Fruit fly (Drosophila melanogaster): ENCODE data around the gene Vps36.

Vps36 gene

dm6 chr3L:13476566-13477452 lies 36.1 kb downstream of the Vps36 start:
- TF ChIP-seq Ets96B (tag; optimal IDR thresholded peaks at IDR 0.05) (peak; percentile 90), Sox102F (GFP tag; optimal IDR thresholded peaks at IDR 0.05) (peak; percentile 76), net (GFP tag; optimal IDR thresholded peaks at IDR 0.05) (peak; percentile 95), Hr38 (GFP tag; optimal IDR thresholded peaks at IDR 0.05) (no peak), spab (GFP tag; optimal IDR thresholded peaks at IDR 0.05) (peak; percentile 93), CG8119 (GFP tag; IDR thresholded peaks at IDR 0.05) (peak; percentile 96), fd59A (GFP tag; optimal IDR thresholded peaks at IDR 0.05) (peak; percentile 93), pdm3 (GFP tag; optimal IDR thresholded peaks at IDR 0.05) (peak; percentile 91), Gug (GFP tag; IDR thresholded peaks at IDR 0.05) (peak; percentile 89), CG6792 (GFP tag; optimal IDR thresholded peaks at IDR 0.05) (peak; percentile 91), Eip78C (GFP tag) (peak; percentile 99), eg (GFP tag; IDR thresholded peaks at IDR 0.05) (peak; percentile 94), Met (GFP tag; optimal IDR thresholded peaks at IDR 0.05) (peak; percentile 90), CG31627 (GFP tag; optimal IDR thresholded peaks at IDR 0.05) (peak; percentile 76), cyc (GFP tag; optimal IDR thresholded peaks at IDR 0.05) (peak; percentile 83), Sox15 (GFP tag; optimal IDR thresholded peaks at IDR 0.05) (peak; percentile 80), vri (GFP tag; optimal IDR thresholded peaks at IDR 0.05) (peak; percentile 62), Eip93F (GFP tag; optimal IDR thresholded peaks at IDR 0.05) (peak; percentile 63), Eip75B (GFP tag; optimal IDR thresholded peaks at IDR 0.05) (peak; percentile 91), CG3919 (GFP tag; optimal IDR thresholded peaks at IDR 0.05) (peak; percentile 93), CG9139 (GFP tag; optimal IDR thresholded peaks at IDR 0.05) (peak; percentile 55), Sox14 (GFP tag; optimal IDR thresholded peaks at IDR 0.05) (peak; percentile 89), CG8319 (GFP tag; optimal IDR thresholded peaks at IDR 0.05) (peak; percentile 84), salr (GFP tag; optimal IDR thresholded peaks at IDR 0.05) (peak; percentile 77 to 98), CG15336 (GFP tag; IDR thresholded peaks at IDR 0.05) (peak; percentile 97), CG11294 (GFP tag; IDR thresholded peaks at IDR 0.05) (peak; percentile 89), CG3032 (tag; optimal IDR thresholded peaks at IDR 0.05) (peak; percentile 92), CG34406 (GFP tag; optimal IDR thresholded peaks at IDR 0.05) (peak; percentile 93), CG6854 (GFP tag; optimal IDR thresholded peaks at IDR 0.05) (no peak), topi (GFP tag; optimal IDR thresholded peaks at IDR 0.05) (peak; percentile 91), Lpt (GFP tag; optimal IDR thresholded peaks at IDR 0.05) (peak; percentile 96), dac (GFP tag; optimal IDR thresholded peaks at IDR 0.05) (peak; percentile 88), fkh (GFP tag; optimal IDR thresholded peaks at IDR 0.05) (peak; percentile 75), esn (GFP tag; optimal IDR thresholded peaks at IDR 0.05) (peak; percentile 95), Smox (GFP tag; optimal IDR thresholded peaks at IDR 0.05) (peak; percentile 86), achi (GFP tag; optimal IDR thresholded peaks at IDR 0.05) (peak; percentile 95), svp (GFP tag) (peak; percentile 93), Hr39 (GFP tag; optimal IDR thresholded peaks at IDR 0.05) (peak; percentile 76), CG11762 (GFP tag; optimal IDR thresholded peaks at IDR 0.05; ENCODE audit: insufficient read depth) (peak; percentile 92), OdsH (GFP tag; optimal IDR thresholded peaks at IDR 0.05) (peak; percentile 95), lz (GFP tag; optimal IDR thresholded peaks at IDR 0.05) (peak; percentile 81), Blimp-1 (GFP tag; optimal IDR thresholded peaks at IDR 0.05) (peak; percentile 45), dsx (GFP tag; optimal IDR thresholded peaks at IDR 0.05; ENCODE audit: poor library complexity, severe bottlenecking) (peak; percentile 88), CG6276 (GFP tag; optimal IDR thresholded peaks at IDR 0.05) (peak; percentile 97), CG16779 (tag; optimal IDR thresholded peaks at IDR 0.05) (peak; percentile 82), CG1621 (tag; optimal IDR thresholded peaks at IDR 0.05) (peak; percentile 84), ss (GFP tag; optimal IDR thresholded peaks at IDR 0.05) (peak; percentile 90), fd85E (GFP tag; optimal IDR thresholded peaks at IDR 0.05) (peak; percentile 48), CG10669 (GFP tag; optimal IDR thresholded peaks at IDR 0.05) (peak; percentile 89), Ets21C (GFP tag; optimal IDR thresholded peaks at IDR 0.05) (peak; percentile 69)
